Worm (Caenorhabditis elegans) whole organism, early embryonic: ENCODE measurements around the gene Y38F1A.2.

Experiments used
- F13C5.2 ChIP-seq: sonication (generic microtip); optimal IDR thresholded peaks from 2 replicates; lab custom pipeline; 2017; ENCODE audit warnings: mild to moderate bottlenecking, missing genetic modification characterization, inconsistent platforms, missing compliant biosample characterization
- ama-1 ChIP-seq: fragments of 150-350 bp; optimal IDR thresholded peaks from 2 replicates; lab custom pipeline; 2014
- scrt-1 ChIP-seq: fragments of 200-800 bp; sonication (Bioruptor generic); IDR thresholded peaks from 2 replicates; pipeline ENCODE4 v1.3.6; 2022; ENCODE audit warnings: missing genetic modification characterization, missing compliant biosample characterization
- tbx-11 ChIP-seq: fragments of 200-800 bp; sonication (Bioruptor generic); IDR thresholded peaks from 2 replicates; pipeline ENCODE4 v1.3.6; 2022; ENCODE audit warnings: missing genetic modification characterization, missing compliant biosample characterization

- TF ChIP-seq scrt-1, result no peak
- no peak for TF ChIP-seq tbx-11
- no peak for TF ChIP-seq ama-1
- TF ChIP-seq F13C5.2, result no peak
Measured at ce11 chrII:12931456-12931923, 23.3 kb upstream of the Y38F1A.2 start, which contains the start of gene dct-18.
